Worm (Caenorhabditis elegans) whole organism, early embryonic: ENCODE data around the gene tag-280.

Source experiments
- B0310.2 ChIP-seq: sonication (generic microtip); optimal IDR thresholded peaks from 2 replicates; lab custom pipeline; 2016; ENCODE audit warnings: mild to moderate bottlenecking, missing genetic modification characterization, missing compliant biosample characterization
- F13C5.2 ChIP-seq: sonication (generic microtip); optimal IDR thresholded peaks from 2 replicates; lab custom pipeline; 2017; ENCODE audit warnings: mild to moderate bottlenecking, missing genetic modification characterization, inconsistent platforms, missing compliant biosample characterization
- ama-1 ChIP-seq: fragments of 150-350 bp; optimal IDR thresholded peaks from 2 replicates; lab custom pipeline; 2014
- hmbx-1 ChIP-seq: sonication (generic microtip); optimal IDR thresholded peaks from 2 replicates; lab custom pipeline; 2016; ENCODE audit warnings: mild to moderate bottlenecking, missing genetic modification characterization, missing compliant biosample characterization
- hnd-1 ChIP-seq: sonication (generic microtip); optimal IDR thresholded peaks from 2 replicates; lab custom pipeline; 2016; ENCODE audit warnings: missing genetic modification characterization, missing compliant biosample characterization
- tbx-37 ChIP-seq: fragments of 200-800 bp; sonication (Bioruptor generic); conservative IDR thresholded peaks from 2 replicates; pipeline ENCODE4 v1.3.6; 2022; ENCODE audit warnings: missing genetic modification reagents, missing genetic modification characterization, missing compliant biosample characterization

DNA sequence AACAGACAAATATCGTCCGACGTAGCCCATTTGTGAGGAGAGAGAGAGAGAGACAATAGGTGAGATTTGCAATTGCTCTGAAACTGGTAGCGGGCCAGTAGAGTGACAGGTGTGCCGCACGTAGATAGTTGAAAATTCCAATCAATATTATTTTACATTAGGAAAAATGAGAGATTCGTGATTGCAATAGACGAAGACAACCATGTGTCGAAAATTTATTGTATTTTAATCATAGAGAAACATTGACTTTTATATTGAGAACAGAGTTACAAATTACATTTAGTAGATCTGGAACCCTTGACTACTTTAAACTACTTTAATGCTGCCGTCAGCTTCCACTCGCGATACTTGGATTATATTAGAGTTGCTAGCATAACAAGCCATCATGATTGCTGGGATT lies 48.0 kb upstream of the tag-280 start, which contains the start of gene Y57A10C.1:
- no peak for TF ChIP-seq ama-1 (lab: Kevin White, UChicago)
- TF ChIP-seq B0310.2 (tag; lab: Kevin White, UChicago) = no peak
- TF ChIP-seq hmbx-1 = no peak
- no peak for TF ChIP-seq F13C5.2
- no peak for TF ChIP-seq tbx-37 (GFP tag; lab: Robert Waterston, UW)
- no peak for TF ChIP-seq hnd-1
